Fruit fly (Drosophila melanogaster): ENCODE measurements around the gene CG9921.
A peak's percentile ranks its signal among the peaks of the same experiment; 100 is the strongest.

CG9921 gene

DNA sequence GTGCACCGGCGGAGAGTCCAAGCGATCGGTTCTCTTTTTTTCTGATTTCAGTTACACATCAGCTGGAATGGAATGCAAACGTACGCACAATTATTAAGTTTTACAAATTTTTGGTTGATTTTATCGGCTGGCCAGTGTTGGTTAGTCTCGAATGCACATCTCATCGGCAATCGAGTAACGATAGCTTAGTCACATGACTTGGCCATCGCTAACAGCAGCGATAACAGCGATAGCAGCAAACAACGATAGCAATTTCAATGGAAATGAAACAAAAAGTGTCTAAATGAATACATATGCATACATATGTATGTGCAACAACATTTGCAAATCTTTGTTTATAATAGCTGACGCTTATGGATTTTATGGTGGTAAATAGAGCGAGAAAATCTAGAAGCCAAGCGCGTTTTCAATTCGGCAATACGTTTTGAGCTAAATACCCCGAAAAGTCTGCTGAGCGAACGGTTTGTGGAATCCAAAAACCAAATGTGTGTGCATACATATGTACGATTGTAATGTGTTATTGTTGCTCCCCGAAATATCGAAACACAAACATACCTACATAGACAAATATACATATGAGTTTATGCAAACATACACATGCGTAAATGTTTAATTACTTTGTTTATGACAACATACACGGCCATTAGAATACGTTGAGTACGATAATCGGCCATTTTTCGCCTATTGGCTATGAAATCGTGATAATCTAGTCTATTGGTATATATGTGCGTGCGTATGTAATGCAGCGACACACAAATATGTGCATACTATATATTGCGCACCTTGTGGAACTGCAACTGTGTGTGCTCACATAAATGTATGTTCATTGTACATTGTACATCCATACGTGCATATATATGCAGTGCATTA lies 36.7 kb downstream of the CG9921 start, which contains the start of gene CG3632 (continued):
- TF ChIP-seq lola (GFP tag; optimal IDR thresholded peaks at IDR 0.05) (no peak), Bteb2 (GFP tag; optimal IDR thresholded peaks at IDR 0.05) (no peak), CG16815 (GFP tag; optimal IDR thresholded peaks at IDR 0.05) (no peak), Sox102F (GFP tag; optimal IDR thresholded peaks at IDR 0.05) (no peak), ash1 (GFP tag; optimal IDR thresholded peaks at IDR 0.05) (no peak), bowl (GFP tag; IDR thresholded peaks at IDR 0.05) (no peak), dmrt11E (tag; optimal IDR thresholded peaks at IDR 0.05) (no peak), lbe (GFP tag; optimal IDR thresholded peaks at IDR 0.05) (peak; percentile 60), HLH4C (GFP tag; IDR thresholded peaks at IDR 0.05; ENCODE audit: partially characterized antibody) (peak; percentile 88), D19B (GFP tag; optimal IDR thresholded peaks at IDR 0.05) (no peak), Lhr (GFP tag; optimal IDR thresholded peaks at IDR 0.05) (peak; percentile 12), CG1832 (GFP tag; optimal IDR thresholded peaks at IDR 0.05) (no peak), Hr51 (GFP tag; optimal IDR thresholded peaks at IDR 0.05) (peak in 1 of 2 experiments; percentile 24), ara (GFP tag; IDR thresholded peaks at IDR 0.05) (no peak), Spps (tag; optimal IDR thresholded peaks at IDR 0.05) (no peak), CG17568 (GFP tag; optimal IDR thresholded peaks at IDR 0.05) (no peak), CG12659 (GFP tag; optimal IDR thresholded peaks at IDR 0.05) (peak; percentile 78), tio (GFP tag; optimal IDR thresholded peaks at IDR 0.05) (no peak), ac (GFP tag; optimal IDR thresholded peaks at IDR 0.05) (no peak), dmrt99B (tag; optimal IDR thresholded peaks at IDR 0.05) (no peak), lab (GFP tag; optimal IDR thresholded peaks at IDR 0.05) (no peak), repo (GFP tag; optimal IDR thresholded peaks at IDR 0.05) (peak; percentile 55), CG7745 (tag; optimal IDR thresholded peaks at IDR 0.05) (no peak), CrebB (tag; optimal IDR thresholded peaks at IDR 0.05) (no peak), CG3163 (GFP tag; optimal IDR thresholded peaks at IDR 0.05) (peak; percentile 18), CG14441 (GFP tag; IDR thresholded peaks at IDR 0.05) (peak; percentile 61), gcm2 (GFP tag; optimal IDR thresholded peaks at IDR 0.05) (peak; percentile 26), CG15601 (tag; optimal IDR thresholded peaks at IDR 0.05) (no peak), CG30403 (GFP tag; optimal IDR thresholded peaks at IDR 0.05) (peak; percentile 48), CG4854 (GFP tag; optimal IDR thresholded peaks at IDR 0.05) (no peak), CG31441 (GFP tag; IDR thresholded peaks at IDR 0.05) (no peak), nerfin-1 (tag; optimal IDR thresholded peaks at IDR 0.05) (peak; percentile 42), Deaf1 (tag; optimal IDR thresholded peaks at IDR 0.05) (no peak), pnt (GFP tag; optimal IDR thresholded peaks at IDR 0.05) (no peak), gem (tag; optimal IDR thresholded peaks at IDR 0.05) (no peak), CG3995 (GFP tag; optimal IDR thresholded peaks at IDR 0.05) (peak; percentile 75), Ets65A (GFP tag) (no peak), Lpt (GFP tag; optimal IDR thresholded peaks at IDR 0.05) (no peak), unpg (GFP tag; optimal IDR thresholded peaks at IDR 0.05) (no peak), luna (GFP tag; optimal IDR thresholded peaks at IDR 0.05) (peak; percentile 16), Camta (GFP tag; optimal IDR thresholded peaks at IDR 0.05) (peak; percentile 41), CG32532 (GFP tag; IDR thresholded peaks at IDR 0.05) (peak; percentile 47)
